Fruit fly (Drosophila melanogaster): ENCODE data around the gene bigmax.
A peak's percentile ranks its signal among the peaks of the same experiment; 100 is the strongest.

The bigmax gene

DNA sequence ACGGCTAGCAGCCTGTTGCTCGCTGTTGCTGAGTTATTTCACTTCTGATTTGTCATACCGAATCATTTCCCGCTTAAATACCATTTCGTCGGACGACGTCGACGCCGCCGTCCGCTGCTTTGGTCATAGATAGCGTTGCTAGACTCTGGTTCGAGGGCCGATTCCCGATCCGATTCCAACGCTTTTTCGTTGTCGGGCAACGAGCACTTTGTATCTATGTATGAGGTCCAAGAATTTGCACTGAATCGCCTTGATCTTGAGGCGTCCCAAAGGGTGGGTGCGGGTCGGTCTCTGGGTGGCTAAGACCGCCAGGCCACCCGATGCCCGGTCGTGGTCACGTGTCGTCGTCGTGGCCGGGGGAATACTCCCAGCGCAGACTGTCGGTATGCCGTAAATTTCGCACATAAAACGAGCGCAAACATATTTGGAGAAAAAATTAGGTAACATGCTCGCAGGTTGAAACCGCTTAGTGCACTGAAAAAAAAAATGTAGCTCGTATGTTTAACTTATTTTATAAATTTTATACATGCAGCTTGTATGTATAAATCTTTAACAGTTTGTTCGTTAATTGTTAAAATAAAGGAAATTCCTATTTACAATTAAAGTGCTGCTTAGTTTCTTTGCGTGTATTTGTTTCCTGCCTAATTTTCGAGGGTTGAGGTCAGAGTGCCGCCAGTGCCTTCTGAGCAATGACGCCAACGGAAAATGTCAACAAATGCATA lies 4.0 kb upstream of the bigmax start, which contains the start of gene CG3348 (continued):
- TF ChIP-seq Gsc (GFP tag; IDR thresholded peaks at IDR 0.05): no peak
- TF ChIP-seq CG1602 (GFP tag; optimal IDR thresholded peaks at IDR 0.05): peak; percentile 31
- TF ChIP-seq bcd (GFP tag; optimal IDR thresholded peaks at IDR 0.05): peak; percentile 82
- peak; percentile 85 for TF ChIP-seq CG11456 (GFP tag; IDR thresholded peaks at IDR 0.05)
- TF ChIP-seq Pdp1 (GFP tag; optimal IDR thresholded peaks at IDR 0.05): peak; percentile 64 to 73
- TF ChIP-seq fd64A (GFP tag; optimal IDR thresholded peaks at IDR 0.05): no peak
- peak; percentile 92 for TF ChIP-seq CG3281 (GFP tag; optimal IDR thresholded peaks at IDR 0.05)
- peak; percentile 60 for TF ChIP-seq CG15514 (GFP tag; optimal IDR thresholded peaks at IDR 0.05)
- TF ChIP-seq Sox102F (GFP tag; optimal IDR thresholded peaks at IDR 0.05): peak; percentile 73
- TF ChIP-seq fd96Cb (tag; optimal IDR thresholded peaks at IDR 0.05): peak; percentile 41
- peak; percentile 89 for TF ChIP-seq Dbx (GFP tag; IDR thresholded peaks at IDR 0.05)
- peak; percentile 56 for TF ChIP-seq Chrac-16 (GFP tag; optimal IDR thresholded peaks at IDR 0.05)
- TF ChIP-seq Bteb2 (GFP tag; optimal IDR thresholded peaks at IDR 0.05): peak; percentile 53
- no peak for TF ChIP-seq wek (GFP tag; optimal IDR thresholded peaks at IDR 0.05)
- TF ChIP-seq vvl (GFP tag; IDR thresholded peaks at IDR 0.05): peak; percentile 79
- peak; percentile 57 for TF ChIP-seq Abd-B (GFP tag; optimal IDR thresholded peaks at IDR 0.05)
- peak; percentile 15 for TF ChIP-seq gsb-n (tag; optimal IDR thresholded peaks at IDR 0.05)
- TF ChIP-seq CG7987 (GFP tag; optimal IDR thresholded peaks at IDR 0.05): peak; percentile 10
- TF ChIP-seq D19A (tag; optimal IDR thresholded peaks at IDR 0.05): peak; percentile 38
- no peak for TF ChIP-seq CG17912 (GFP tag; optimal IDR thresholded peaks at IDR 0.05)
- TF ChIP-seq CG8281 (tag; optimal IDR thresholded peaks at IDR 0.05): peak; percentile 45
- peak; percentile 32 for TF ChIP-seq CG16863 (GFP tag; optimal IDR thresholded peaks at IDR 0.05)
- peak; percentile 34; the same call in 1 of the 3 replicates for TF ChIP-seq H15 (GFP tag; IDR thresholded peaks at IDR 0.05)
- peak; percentile 20 for TF ChIP-seq CG15601 (tag; optimal IDR thresholded peaks at IDR 0.05)
- TF ChIP-seq org-1 (GFP tag; optimal IDR thresholded peaks at IDR 0.05): peak; percentile 36
- TF ChIP-seq rib (GFP tag; IDR thresholded peaks at IDR 0.05): peak; percentile 79
- TF ChIP-seq zfh2 (GFP tag; optimal IDR thresholded peaks at IDR 0.05): peak; percentile 88
- TF ChIP-seq zfh1 (GFP tag; IDR thresholded peaks at IDR 0.05): peak; percentile 83
- peak; percentile 65; the same call in 2 of the 3 replicates for TF ChIP-seq ci (GFP tag; IDR thresholded peaks at IDR 0.05)
- peak; percentile 59 for TF ChIP-seq CG31441 (GFP tag; IDR thresholded peaks at IDR 0.05)
- TF ChIP-seq CG15073 (GFP tag; optimal IDR thresholded peaks at IDR 0.05): no peak
- no peak for TF ChIP-seq mirr (GFP tag; optimal IDR thresholded peaks at IDR 0.05)
- TF ChIP-seq oc (tag; optimal IDR thresholded peaks at IDR 0.05): no peak
- TF ChIP-seq CG13624 (GFP tag; optimal IDR thresholded peaks at IDR 0.05): peak; percentile 82
- TF ChIP-seq bbx (GFP tag; IDR thresholded peaks at IDR 0.05; ENCODE audit: partially characterized antibody): no peak
- TF ChIP-seq dm (GFP tag; optimal IDR thresholded peaks at IDR 0.05): peak; percentile 23
- no peak for TF ChIP-seq chinmo (GFP tag; IDR thresholded peaks at IDR 0.05; ENCODE audit: partially characterized antibody)
- peak; percentile 83 for TF ChIP-seq CG31224 (GFP tag; IDR thresholded peaks at IDR 0.05)
- no peak for TF ChIP-seq kni (GFP tag; optimal IDR thresholded peaks at IDR 0.05)
- no peak for TF ChIP-seq HLH4C (GFP tag; IDR thresholded peaks at IDR 0.05; ENCODE audit: partially characterized antibody)
- TF ChIP-seq CG13287 (GFP tag; IDR thresholded peaks at IDR 0.05; ENCODE audit: partially characterized antibody): no peak
- TF ChIP-seq nerfin-1 (tag; optimal IDR thresholded peaks at IDR 0.05): peak; percentile 57
- TF ChIP-seq CG4854 (GFP tag; optimal IDR thresholded peaks at IDR 0.05): no peak
- no peak for TF ChIP-seq C15 (GFP tag; IDR thresholded peaks at IDR 0.05)
- peak; percentile 81 for TF ChIP-seq Atf6 (GFP tag; IDR thresholded peaks at IDR 0.05)
- peak; percentile 48 for TF ChIP-seq Oli (tag; optimal IDR thresholded peaks at IDR 0.05)
- 0 out of 3 replicates have a peak, but pooled peaks have one; percentile 36 for TF ChIP-seq Optix (GFP tag; IDR thresholded peaks at IDR 0.05)
- TF ChIP-seq CG14667 (GFP tag; IDR thresholded peaks at IDR 0.05): 0 out of 2 replicates have a peak, but pooled peaks have one; percentile 15
- no peak for TF ChIP-seq CG1832 (GFP tag; optimal IDR thresholded peaks at IDR 0.05)

Data from whole organism, embryonic.